Fruit fly (Drosophila melanogaster) whole organism, embryonic: ENCODE data around the gene Agpat1.

ENCODE experiments used
- CG11723 ChIP-seq: fragments of 200-800 bp; sonication (Bioruptor generic); optimal IDR thresholded peaks from 2 replicates; lab custom pipeline; 2017; ENCODE audit warnings: missing biosample characterization, mild to moderate bottlenecking, missing genetic modification characterization
- CG13894 ChIP-seq: fragments of 200-800 bp; sonication (Bioruptor generic); optimal IDR thresholded peaks from 3 replicates; lab custom pipeline; 2018; ENCODE audit warnings: missing biosample characterization, mild to moderate bottlenecking, missing genetic modification characterization, moderate library complexity
- CG14441 ChIP-seq: fragments of 200-800 bp; sonication (Bioruptor generic); IDR thresholded peaks from 2 replicates; pipeline ENCODE4 v1.3.6; 2022; ENCODE audit warnings: missing biosample characterization, missing genetic modification characterization
- CG1602 ChIP-seq: fragments of 200-800 bp; sonication (Bioruptor generic); optimal IDR thresholded peaks from 3 replicates; lab custom pipeline; 2016; ENCODE audit warnings: missing biosample characterization, missing genetic modification characterization
- CG17385 ChIP-seq: fragments of 200-800 bp; sonication (Bioruptor generic); optimal IDR thresholded peaks from 3 replicates; lab custom pipeline; 2018; ENCODE audit warnings: missing biosample characterization, mild to moderate bottlenecking, missing genetic modification characterization
- CG2678 ChIP-seq: fragments of 200-800 bp; sonication (Bioruptor generic); optimal IDR thresholded peaks from 3 replicates; lab custom pipeline; 2019; ENCODE audit warnings: missing biosample characterization, mild to moderate bottlenecking, missing genetic modification characterization, moderate library complexity
- CG3995 ChIP-seq: fragments of 200-800 bp; sonication (Bioruptor generic); optimal IDR thresholded peaks from 3 replicates; lab custom pipeline; 2016; ENCODE audit warnings: missing biosample characterization, missing genetic modification characterization
- CG43689 ChIP-seq: fragments of 200-800 bp; sonication (Bioruptor generic); IDR thresholded peaks from 2 replicates; pipeline ENCODE4 v1.3.6; 2022; ENCODE audit warnings: missing biosample characterization, missing genetic modification characterization
- CG4424 ChIP-seq: fragments of 200-800 bp; sonication (Bioruptor generic); optimal IDR thresholded peaks from 3 replicates; lab custom pipeline; 2016; ENCODE audit warnings: missing biosample characterization, missing genetic modification characterization
- CG5180 ChIP-seq: fragments of 200-800 bp; sonication (Bioruptor generic); optimal IDR thresholded peaks from 3 replicates; lab custom pipeline; 2017; ENCODE audit warnings: missing biosample characterization, missing genetic modification characterization, mild to moderate bottlenecking, moderate library complexity, missing genetic modification reagents
- CG9215 ChIP-seq: fragments of 200-800 bp; sonication (Bioruptor generic); IDR thresholded peaks from 2 replicates; pipeline ENCODE4 v1.3.6; 2022; ENCODE audit warnings: missing biosample characterization, missing genetic modification characterization
- CG9437 ChIP-seq: fragments of 200-800 bp; sonication (Bioruptor generic); optimal IDR thresholded peaks from 2 replicates; lab custom pipeline; 2018; ENCODE audit warnings: missing biosample characterization, mild to moderate bottlenecking, missing genetic modification characterization
- CG9817 ChIP-seq: fragments of 200-800 bp; sonication (Bioruptor generic); optimal IDR thresholded peaks from 2 replicates; lab custom pipeline; 2018; ENCODE audit warnings: missing biosample characterization, mild to moderate bottlenecking, missing genetic modification characterization, moderate library complexity
- CkIIα-i1 ChIP-seq: fragments of 200-800 bp; sonication (Bioruptor generic); IDR thresholded peaks from 2 replicates; pipeline ENCODE4 v1.3.6; 2022; ENCODE audit warnings: missing biosample characterization, missing genetic modification characterization
- D19B ChIP-seq: fragments of 200-800 bp; sonication (Bioruptor generic); optimal IDR thresholded peaks from 2 replicates; lab custom pipeline; 2017; ENCODE audit warnings: missing biosample characterization, mild to moderate bottlenecking, missing genetic modification characterization
- Drgx ChIP-seq: fragments of 200-800 bp; sonication (Bioruptor generic); IDR thresholded peaks from 2 replicates; pipeline ENCODE4 v1.3.6; 2022; ENCODE audit warnings: missing biosample characterization, missing genetic modification characterization
- Gsc ChIP-seq: fragments of 200-800 bp; sonication (Bioruptor generic); IDR thresholded peaks from 2 replicates; pipeline ENCODE4 v1.3.6; 2022; ENCODE audit warnings: missing biosample characterization, missing genetic modification characterization
- HLH4C ChIP-seq: fragments of 200-800 bp; sonication (Bioruptor generic); IDR thresholded peaks from 3 replicates; pipeline ENCODE4 v1.3.6; 2022; ENCODE audit warnings: missing biosample characterization, missing genetic modification characterization; ENCODE audit not compliant: partially characterized antibody
- HLHmδ ChIP-seq: fragments of 200-800 bp; sonication (Bioruptor generic); optimal IDR thresholded peaks from 2 replicates; lab custom pipeline; 2018; ENCODE audit warnings: missing biosample characterization, mild to moderate bottlenecking, missing genetic modification characterization, moderate library complexity
- Hmr ChIP-seq: fragments of 200-800 bp; sonication (Bioruptor generic); optimal IDR thresholded peaks from 3 replicates; lab custom pipeline; 2017; ENCODE audit warnings: mild to moderate bottlenecking, missing biosample characterization, missing genetic modification reagents, missing genetic modification characterization
- Mad ChIP-seq: fragments of 200-800 bp; sonication (Bioruptor generic); optimal IDR thresholded peaks from 2 replicates; lab custom pipeline; 2016; ENCODE audit warnings: missing biosample characterization, missing genetic modification characterization
- Mes4 ChIP-seq: fragments of 200-800 bp; sonication (Bioruptor generic); optimal IDR thresholded peaks from 2 replicates; lab custom pipeline; 2016; ENCODE audit warnings: missing biosample characterization, missing genetic modification characterization
- Myb ChIP-seq: fragments of 200-800 bp; sonication (Bioruptor generic); optimal IDR thresholded peaks from 2 replicates; lab custom pipeline; 2016; ENCODE audit warnings: missing biosample characterization, missing genetic modification characterization
- NfI ChIP-seq: fragments of 200-800 bp; sonication (Bioruptor generic); optimal IDR thresholded peaks from 3 replicates; lab custom pipeline; 2018; ENCODE audit warnings: missing biosample characterization, mild to moderate bottlenecking, missing genetic modification characterization, moderate library complexity
- Optix ChIP-seq: fragments of 200-800 bp; sonication (Bioruptor generic); IDR thresholded peaks from 3 replicates; pipeline ENCODE4 v1.3.6; 2022; ENCODE audit warnings: missing biosample characterization, missing genetic modification characterization
- Xbp1 ChIP-seq: fragments of 200-800 bp; sonication (Bioruptor generic); optimal IDR thresholded peaks from 3 replicates; lab custom pipeline; 2016; ENCODE audit warnings: missing biosample characterization, mild to moderate bottlenecking, missing genetic modification characterization
- ab ChIP-seq: fragments of 200-800 bp; sonication (Bioruptor generic); optimal IDR thresholded peaks from 2 replicates; lab custom pipeline; 2016; ENCODE audit warnings: missing biosample characterization, missing genetic modification characterization
- ara ChIP-seq: fragments of 200-800 bp; sonication (Bioruptor generic); IDR thresholded peaks from 2 replicates; pipeline ENCODE4 v1.3.6; 2022; ENCODE audit warnings: missing biosample characterization, missing genetic modification characterization
- bcd ChIP-seq: fragments of 200-800 bp; sonication (Bioruptor generic); optimal IDR thresholded peaks from 2 replicates; lab custom pipeline; 2017; ENCODE audit warnings: missing biosample characterization, mild to moderate bottlenecking, missing genetic modification characterization
- cad ChIP-seq: fragments of >200 bp; optimal IDR thresholded peaks from 2 replicates; lab custom pipeline; 2017; ENCODE audit warnings: missing biosample characterization, missing genetic modification characterization
- chn ChIP-seq: fragments of 200-800 bp; sonication (Bioruptor generic); optimal IDR thresholded peaks from 2 replicates; lab custom pipeline; 2016; ENCODE audit warnings: missing biosample characterization, missing genetic modification characterization
- corto ChIP-seq: fragments of 200-800 bp; sonication (Bioruptor generic); optimal IDR thresholded peaks from 2 replicates; lab custom pipeline; 2016; ENCODE audit warnings: missing biosample characterization, mild to moderate bottlenecking, missing genetic modification characterization, moderate library complexity
- crc ChIP-seq: fragments of 200-800 bp; sonication (Bioruptor generic); optimal IDR thresholded peaks from 2 replicates; lab custom pipeline; 2016; ENCODE audit warnings: missing biosample characterization, missing genetic modification characterization
- dimm ChIP-seq: fragments of 200-800 bp; sonication (Bioruptor generic); IDR thresholded peaks from 2 replicates; pipeline ENCODE4 v1.3.6; 2022; ENCODE audit warnings: missing biosample characterization, missing genetic modification characterization
- dmrt11E ChIP-seq: fragments of 200-800 bp; sonication (Bioruptor generic); optimal IDR thresholded peaks from 3 replicates; lab custom pipeline; 2018; ENCODE audit warnings: missing biosample characterization, mild to moderate bottlenecking, missing genetic modification characterization, moderate library complexity
- gem ChIP-seq: fragments of 200-800 bp; sonication (Bioruptor generic); optimal IDR thresholded peaks from 2 replicates; lab custom pipeline; 2019; ENCODE audit warnings: missing biosample characterization, mild to moderate bottlenecking, missing genetic modification characterization, moderate library complexity
- gfzf ChIP-seq: fragments of 200-800 bp; sonication (Bioruptor generic); optimal IDR thresholded peaks from 2 replicates; lab custom pipeline; 2016; ENCODE audit warnings: missing biosample characterization, mild to moderate bottlenecking, missing genetic modification characterization, moderate library complexity
- hkb ChIP-seq, 2 experiments: fragments of 200-800 bp in 1 of 2; fragments of >200 bp in 1 of 2; sonication (Bioruptor generic) in 1 of 2; IDR thresholded peaks in 1 of 2; optimal IDR thresholded peaks in 1 of 2; 2 replicates each; pipeline versions ENCODE4 v1.3.6 to Lab custom; 2017 to 2022; ENCODE audit warnings: missing biosample characterization in 1 of 2, missing genetic modification characterization in 1 of 2
- jigr1 ChIP-seq: fragments of 200-800 bp; sonication (Bioruptor generic); IDR thresholded peaks from 3 replicates; pipeline ENCODE4 v1.3.6; 2022; ENCODE audit warnings: missing biosample characterization, missing genetic modification characterization
- lov ChIP-seq, 2 experiments: fragments of 200-800 bp in 1 of 2; fragments of >200 bp in 1 of 2; sonication (Bioruptor generic) in 1 of 2; IDR thresholded peaks in 1 of 2; optimal IDR thresholded peaks in 1 of 2; 2 replicates in 1 of 2; 3 replicates in 1 of 2; pipeline versions ENCODE4 v1.3.6 to Lab custom; 2017 to 2022; ENCODE audit warnings: missing biosample characterization in 1 of 2, missing genetic modification characterization in 1 of 2
- nerfin-1 ChIP-seq: fragments of 200-800 bp; sonication (Bioruptor generic); optimal IDR thresholded peaks from 3 replicates; lab custom pipeline; 2019; ENCODE audit warnings: missing biosample characterization, mild to moderate bottlenecking, missing genetic modification characterization, moderate library complexity
- pb ChIP-seq: fragments of 200-800 bp; sonication (Bioruptor generic); optimal IDR thresholded peaks from 3 replicates; lab custom pipeline; 2016; ENCODE audit warnings: missing biosample characterization, missing genetic modification characterization
- repo ChIP-seq: fragments of 200-800 bp; sonication (Bioruptor generic); optimal IDR thresholded peaks from 2 replicates; lab custom pipeline; 2016; ENCODE audit warnings: missing biosample characterization, missing genetic modification characterization
- sima ChIP-seq: fragments of 200-800 bp; sonication (Bioruptor generic); optimal IDR thresholded peaks from 2 replicates; lab custom pipeline; 2016; ENCODE audit warnings: missing biosample characterization, missing genetic modification characterization
- slou ChIP-seq: fragments of 200-800 bp; sonication (Bioruptor generic); optimal IDR thresholded peaks from 3 replicates; lab custom pipeline; 2016; ENCODE audit warnings: missing biosample characterization, missing genetic modification characterization
- sna ChIP-seq: fragments of 200-800 bp; sonication (Bioruptor generic); IDR thresholded peaks from 2 replicates; pipeline ENCODE4 v1.3.6; 2022; ENCODE audit warnings: missing biosample characterization, missing genetic modification characterization; ENCODE audit not compliant: partially characterized antibody
- stc ChIP-seq: fragments of 200-800 bp; sonication (Bioruptor generic); IDR thresholded peaks from 2 replicates; pipeline ENCODE4 v1.3.6; 2022; ENCODE audit warnings: missing biosample characterization, missing genetic modification characterization
- tll ChIP-seq, 2 experiments: fragments of 200-800 bp in 1 of 2; fragments of >200 bp in 1 of 2; sonication (Bioruptor generic) in 1 of 2; optimal IDR thresholded peaks; 2 replicates each; lab custom pipeline; 2017 to 2019; ENCODE audit warnings: missing biosample characterization in 2 of 2, missing genetic modification characterization in 2 of 2, mild to moderate bottlenecking in 1 of 2, moderate library complexity in 1 of 2

Agpat1 gene

DNA sequence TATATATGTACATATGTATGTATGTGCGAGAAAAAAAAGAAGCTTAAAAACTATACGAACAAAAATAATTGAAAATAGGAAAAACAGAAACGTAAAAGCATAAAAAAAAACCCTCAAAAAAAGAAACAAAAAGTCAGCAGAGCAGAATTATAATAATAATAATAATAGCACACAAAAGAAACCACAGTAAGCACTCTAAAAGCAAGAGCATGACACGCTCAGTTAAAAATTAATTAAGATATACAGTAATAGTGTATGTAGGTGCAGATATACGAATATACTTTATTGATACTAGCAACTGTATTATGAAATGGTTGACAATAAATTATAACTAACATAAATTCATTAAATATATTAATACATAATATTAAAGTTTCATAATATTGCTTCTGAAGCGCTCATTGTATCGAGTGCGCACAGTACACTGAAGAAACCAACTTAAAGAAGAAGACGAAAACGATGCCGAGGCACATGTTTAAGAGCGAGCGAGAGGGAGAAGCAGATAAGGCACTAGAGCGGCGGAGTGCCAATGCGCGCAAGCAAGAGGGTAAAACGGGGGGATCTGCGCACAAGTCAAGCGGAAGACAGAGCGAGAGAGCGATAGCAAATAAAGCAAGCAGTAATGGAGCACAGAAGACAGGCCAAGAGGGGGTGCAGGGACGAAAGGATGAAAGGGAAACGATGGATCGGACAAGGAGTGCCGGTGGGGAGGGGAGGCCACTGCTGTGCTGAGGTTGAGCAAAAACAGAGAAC, 30.2 kb upstream of the Agpat1 start (continued):
- TF ChIP-seq dimm (GFP tag; lab: Robert Waterston, UW) (peak; percentile 71), CG9817 (tag; lab: Kevin White, UChicago) (peak; percentile 94), chn (no peak), D19B (GFP tag; lab: Kevin White, UChicago) (peak; percentile 79), nerfin-1 (tag; lab: Kevin White, UChicago) (peak; percentile 80), gem (tag; lab: Kevin White, UChicago) (peak; percentile 96), HLHmδ (GFP tag; lab: Kevin White, UChicago) (no peak), CG1602 (GFP tag; lab: Kevin White, UChicago) (peak; percentile 81), cad (GFP tag; lab: Kevin White, UChicago) (no peak), crc (GFP tag; lab: Kevin White, UChicago) (no peak), Xbp1 (GFP tag; lab: Kevin White, UChicago) (peak; percentile 86), lov (optimal IDR thresholded peaks at IDR 0.05; lab: Kevin White, UChicago) (no peak), lov (GFP tag; IDR thresholded peaks at IDR 0.05; lab: Robert Waterston, UW) (no peak), CG43689 (peak; percentile 50), repo (GFP tag; lab: Kevin White, UChicago) (no peak), jigr1 (GFP tag; lab: Robert Waterston, UW) (peak; percentile 66; the same call in 2 of the 3 replicates), Myb (GFP tag; lab: Kevin White, UChicago) (no peak), gfzf (GFP tag; lab: Kevin White, UChicago) (no peak), corto (GFP tag; lab: Kevin White, UChicago) (peak; percentile 69), tll (GFP tag; optimal IDR thresholded peaks at IDR 0.05; lab: Kevin White, UChicago) (peak in 1 of 2 experiments; percentile 10), hkb (optimal IDR thresholded peaks at IDR 0.05; lab: Kevin White, UChicago) (no peak), hkb (GFP tag; IDR thresholded peaks at IDR 0.05; lab: Robert Waterston, UW) (peak; percentile 80), sna (0 out of 2 replicates have a peak, but pooled peaks have one; percentile 14), ara (GFP tag; lab: Robert Waterston, UW) (peak; percentile 80), HLH4C (GFP tag; lab: Robert Waterston, UW) (no peak), sima (GFP tag; lab: Kevin White, UChicago) (no peak), CG9437 (GFP tag; lab: Kevin White, UChicago) (peak; percentile 69), CG17385 (peak; percentile 95), CG2678 (tag; lab: Kevin White, UChicago) (peak; percentile 97), ab (no peak), stc (GFP tag; lab: Robert Waterston, UW) (peak; percentile 89), Optix (GFP tag; lab: Robert Waterston, UW) (no peak; the same call in 2 of the 3 replicates), slou (peak; percentile 71), CG3995 (GFP tag; lab: Kevin White, UChicago) (peak; percentile 46), Gsc (no peak), Hmr (GFP tag; lab: Kevin White, UChicago) (peak; percentile 91), CG13894 (peak; percentile 93), CkIIα-i1 (no peak), Mes4 (no peak), NfI (GFP tag; lab: Kevin White, UChicago) (peak; percentile 91), CG11723 (GFP tag; lab: Kevin White, UChicago) (peak; percentile 60), CG9215 (GFP tag; lab: Robert Waterston, UW) (peak; percentile 89), Mad (GFP tag; lab: Kevin White, UChicago) (no peak), CG14441 (GFP tag; lab: Robert Waterston, UW) (peak; percentile 82), pb (GFP tag; lab: Kevin White, UChicago) (no peak), CG4424 (peak; percentile 79), CG5180 (GFP tag; lab: Kevin White, UChicago) (no peak), bcd (peak; percentile 86), Drgx (GFP tag; lab: Robert Waterston, UW) (peak; percentile 75), dmrt11E (tag; lab: Kevin White, UChicago) (peak; percentile 82)
